Worm (Caenorhabditis elegans) whole organism, L1 larva: ENCODE results near the gene F44F4.9.

Source experiments
- fos-1 ChIP-seq: fragments of 150-350 bp; optimal IDR thresholded peaks from 2 replicates; lab custom pipeline; 2014; ENCODE audit warnings: missing biosample characterization, missing genetic modification characterization
- lin-39 ChIP-seq: fragments of 150-350 bp; optimal IDR thresholded peaks from 2 replicates; lab custom pipeline; 2014; ENCODE audit warnings: missing biosample characterization, missing genetic modification reagents, missing genetic modification characterization
- mep-1 ChIP-seq: fragments of 150-350 bp; optimal IDR thresholded peaks from 2 replicates; lab custom pipeline; 2014; ENCODE audit warnings: missing biosample characterization, missing genetic modification characterization
- pag-3 ChIP-seq: sonication (generic microtip); optimal IDR thresholded peaks from 2 replicates; lab custom pipeline; 2017; ENCODE audit warnings: missing genetic modification characterization, mild to moderate bottlenecking, missing compliant biosample characterization, antibody characterized with exemption, borderline replicate concordance; ENCODE audit not compliant: insufficient read depth
- pax-3 ChIP-seq: fragments of 200-800 bp; sonication (Bioruptor generic); optimal IDR thresholded peaks from 2 replicates; lab custom pipeline; 2018; ENCODE audit warnings: mild to moderate bottlenecking, missing genetic modification characterization, moderate library complexity, missing compliant biosample characterization
- unc-62 ChIP-seq: fragments of 150-350 bp; optimal IDR thresholded peaks from 2 replicates; lab custom pipeline; 2014; ENCODE audit warnings: missing biosample characterization, missing genetic modification reagents, missing genetic modification characterization
- zag-1 ChIP-seq: fragments of 150-350 bp; optimal IDR thresholded peaks from 2 replicates; lab custom pipeline; 2014; ENCODE audit warnings: missing biosample characterization, missing genetic modification characterization
- ztf-11 ChIP-seq, 2 experiments: sonication (generic microtip); optimal IDR thresholded peaks; 2 replicates each; lab custom pipeline; 2016 to 2017; ENCODE audit warnings: missing genetic modification characterization in 2 of 2, missing biosample characterization in 1 of 2, missing compliant biosample characterization in 1 of 2

DNA sequence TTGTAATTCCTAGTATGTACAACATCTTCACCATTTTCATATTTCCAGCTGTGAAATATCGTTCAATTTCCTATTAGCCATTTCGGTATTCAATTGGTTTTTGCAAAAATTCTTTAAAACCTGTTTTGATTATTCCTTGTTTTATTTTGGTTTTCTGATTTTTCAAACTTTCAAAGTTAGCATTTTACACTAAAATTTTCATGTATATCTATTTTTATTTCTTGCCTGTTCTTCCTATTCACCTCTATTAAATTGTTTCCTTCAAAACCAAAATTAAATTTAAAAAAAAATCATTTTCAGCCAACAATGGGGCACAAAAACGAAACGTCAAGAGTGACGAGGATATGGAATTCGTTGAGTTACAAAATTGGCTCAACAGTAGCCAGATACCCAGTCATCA is 26.7 kb downstream of the F44F4.9 start, which contains the start of gene ptr-8:
- TF ChIP-seq zag-1 (tag; lab: Kevin White, UChicago), result no peak
- no peak for TF ChIP-seq ztf-11 (tag; optimal IDR thresholded peaks at IDR 0.05; lab: Kevin White, UChicago)
- no peak for TF ChIP-seq pax-3 (tag; lab: Kevin White, UChicago)
- no peak for TF ChIP-seq unc-62 (GFP tag; lab: Kevin White, UChicago)
- no peak for TF ChIP-seq mep-1
- no peak for TF ChIP-seq pag-3 (tag; lab: Kevin White, UChicago)
- TF ChIP-seq lin-39 (tag; lab: Kevin White, UChicago), result no peak
- TF ChIP-seq fos-1 (tag; lab: Kevin White, UChicago), result no peak
